Fruit fly (Drosophila melanogaster): ENCODE results near the gene Spn.

Spn gene

DNA sequence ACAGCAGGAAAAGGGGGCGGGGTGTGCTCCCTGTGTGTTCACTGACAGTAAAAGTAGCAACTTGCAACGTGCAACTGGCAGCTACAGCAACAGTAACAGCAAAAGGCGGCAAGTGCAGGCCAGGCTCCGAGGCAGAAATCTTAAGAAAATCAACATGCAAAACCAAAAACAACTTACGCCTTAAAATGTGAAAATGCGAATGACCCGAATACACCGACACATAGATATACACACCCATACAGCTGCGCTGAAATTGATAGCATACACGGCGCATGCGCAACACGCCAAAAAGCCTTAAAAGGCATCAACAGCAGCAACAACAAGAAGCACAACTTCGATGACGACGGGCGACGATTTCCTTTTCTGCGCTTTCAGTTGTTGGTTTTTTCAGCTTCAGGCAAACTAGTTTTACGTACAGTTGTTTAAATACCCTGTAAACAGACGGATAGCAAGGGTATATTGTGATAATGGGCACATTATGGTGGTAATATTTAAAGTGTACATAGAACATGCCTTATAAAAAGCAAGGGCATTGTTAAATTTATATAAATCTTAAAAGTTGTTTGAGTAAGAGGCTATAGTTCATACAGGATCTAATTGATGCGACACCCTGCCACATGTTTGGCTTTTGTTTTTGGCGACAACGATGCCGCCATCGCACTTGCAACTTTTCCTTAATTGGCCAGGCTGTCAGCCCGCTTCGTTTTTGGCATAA lies 81.6 kb downstream of the Spn start (continued):
- TF ChIP-seq CG3838 (GFP tag; optimal IDR thresholded peaks at IDR 0.05) = no peak
- no peak for TF ChIP-seq NC2α (GFP tag; optimal IDR thresholded peaks at IDR 0.05)
- no peak for TF ChIP-seq CG9817 (tag; optimal IDR thresholded peaks at IDR 0.05)
- no peak for TF ChIP-seq dimm (GFP tag; IDR thresholded peaks at IDR 0.05)
- TF ChIP-seq CG17328 (GFP tag; IDR thresholded peaks at IDR 0.05) = no peak
- peak; percentile 3 for TF ChIP-seq Max (GFP tag; optimal IDR thresholded peaks at IDR 0.05)
- peak; percentile 47; the same call in 1 of the 2 replicates for TF ChIP-seq Nf-YA (GFP tag; IDR thresholded peaks at IDR 0.05)
- peak; percentile 54 for TF ChIP-seq phol (tag; optimal IDR thresholded peaks at IDR 0.05)
- TF ChIP-seq ATbp (GFP tag; optimal IDR thresholded peaks at IDR 0.05) = peak; percentile 40
- TF ChIP-seq hbn (GFP tag; IDR thresholded peaks at IDR 0.05; ENCODE audit: partially characterized antibody) = no peak
- TF ChIP-seq CG3281 (GFP tag; optimal IDR thresholded peaks at IDR 0.05) = no peak
- TF ChIP-seq cwo (GFP tag; optimal IDR thresholded peaks at IDR 0.05) = peak; percentile 24
- no peak for TF ChIP-seq CTCF (GFP tag; optimal IDR thresholded peaks at IDR 0.05)
- no peak for TF ChIP-seq vnd (GFP tag; IDR thresholded peaks at IDR 0.05; ENCODE audit: partially characterized antibody)
- no peak for TF ChIP-seq NK7.1 (GFP tag; optimal IDR thresholded peaks at IDR 0.05)
- TF ChIP-seq CG31224 (GFP tag; IDR thresholded peaks at IDR 0.05) = 0 out of 2 replicates have a peak, but pooled peaks have one; percentile 22
- peak; percentile 58 for TF ChIP-seq gem (tag; optimal IDR thresholded peaks at IDR 0.05)
- peak; percentile 27; the same call in 1 of the 2 replicates for TF ChIP-seq lmd (GFP tag; IDR thresholded peaks at IDR 0.05)
- TF ChIP-seq klu (GFP tag; IDR thresholded peaks at IDR 0.05) = peak; percentile 10; the same call in 1 of the 2 replicates
- no peak for TF ChIP-seq Scr (GFP tag; IDR thresholded peaks at IDR 0.05; ENCODE audit: partially characterized antibody)
- no peak for TF ChIP-seq CG33213 (GFP tag; optimal IDR thresholded peaks at IDR 0.05)
- TF ChIP-seq CG18011 (GFP tag; optimal IDR thresholded peaks at IDR 0.05) = no peak
- TF ChIP-seq Dbx (GFP tag; IDR thresholded peaks at IDR 0.05) = no peak
- TF ChIP-seq slou (GFP tag; optimal IDR thresholded peaks at IDR 0.05) = no peak
- 0 out of 2 replicates have a peak, but pooled peaks have one; percentile 21 for TF ChIP-seq ara (GFP tag; IDR thresholded peaks at IDR 0.05)
- no peak for TF ChIP-seq chif (GFP tag; optimal IDR thresholded peaks at IDR 0.05)
- TF ChIP-seq CG14710 (tag; optimal IDR thresholded peaks at IDR 0.05) = no peak
- no peak for TF ChIP-seq gsb (GFP tag; IDR thresholded peaks at IDR 0.05)
- no peak for TF ChIP-seq Stat92E (GFP tag; optimal IDR thresholded peaks at IDR 0.05)
- no peak for TF ChIP-seq CG32772 (GFP tag; IDR thresholded peaks at IDR 0.05)
- peak; percentile 45; the same call in 2 of the 3 replicates for TF ChIP-seq tgo (GFP tag; IDR thresholded peaks at IDR 0.05)
- TF ChIP-seq Dip3 (GFP tag; optimal IDR thresholded peaks at IDR 0.05) = no peak
- peak; percentile 2 for TF ChIP-seq HHEX (GFP tag; optimal IDR thresholded peaks at IDR 0.05)
- no peak for TF ChIP-seq otp (GFP tag; IDR thresholded peaks at IDR 0.05)
- TF ChIP-seq Elba2 (GFP tag; optimal IDR thresholded peaks at IDR 0.05) = no peak
- no peak for TF ChIP-seq CG31365 (tag; optimal IDR thresholded peaks at IDR 0.05)
- no peak for TF ChIP-seq Hey (tag; optimal IDR thresholded peaks at IDR 0.05)
- peak; percentile 37 for TF ChIP-seq fd96Cb (tag; optimal IDR thresholded peaks at IDR 0.05)
- no peak for TF ChIP-seq CG12236 (GFP tag; optimal IDR thresholded peaks at IDR 0.05)
- no peak for TF ChIP-seq CG15601 (tag; optimal IDR thresholded peaks at IDR 0.05)
- TF ChIP-seq Ets97D (GFP tag; optimal IDR thresholded peaks at IDR 0.05) = no peak
- TF ChIP-seq ERR (GFP tag; optimal IDR thresholded peaks at IDR 0.05) = no peak
- no peak for TF ChIP-seq pzg (GFP tag; optimal IDR thresholded peaks at IDR 0.05)
- peak; percentile 26; the same call in 1 of the 2 replicates for TF ChIP-seq CG10366 (GFP tag; IDR thresholded peaks at IDR 0.05)
- TF ChIP-seq zen2 (GFP tag; IDR thresholded peaks at IDR 0.05; ENCODE audit: partially characterized antibody) = no peak
- TF ChIP-seq CG4617 (GFP tag; optimal IDR thresholded peaks at IDR 0.05; ENCODE audit: borderline replicate concordance) = no peak
- TF ChIP-seq CG43689 (GFP tag; IDR thresholded peaks at IDR 0.05) = no peak
- no peak for TF ChIP-seq caup (GFP tag; optimal IDR thresholded peaks at IDR 0.05; ENCODE audit: severe bottlenecking)
- no peak for TF ChIP-seq CG11085 (GFP tag; IDR thresholded peaks at IDR 0.05)
- no peak for TF ChIP-seq kah (GFP tag; optimal IDR thresholded peaks at IDR 0.05)
